Fruit fly (Drosophila melanogaster) whole organism, embryonic: ENCODE measurements around the gene pygo.

Source experiments
- ATbp ChIP-seq: fragments of 200-800 bp; sonication (Bioruptor generic); optimal IDR thresholded peaks from 2 replicates; lab custom pipeline; 2017; ENCODE audit warnings: missing biosample characterization, mild to moderate bottlenecking, missing genetic modification characterization, missing genetic modification reagents
- Abd-B ChIP-seq: fragments of 200-800 bp; sonication (Bioruptor generic); optimal IDR thresholded peaks from 2 replicates; lab custom pipeline; 2018; ENCODE audit warnings: missing biosample characterization, mild to moderate bottlenecking, missing genetic modification characterization, moderate library complexity
- Asciz ChIP-seq: fragments of 200-800 bp; sonication (Bioruptor generic); optimal IDR thresholded peaks from 2 replicates; lab custom pipeline; 2017; ENCODE audit warnings: missing biosample characterization, mild to moderate bottlenecking, missing genetic modification characterization, missing genetic modification reagents
- Atf-2 ChIP-seq: fragments of 200-800 bp; sonication (Bioruptor generic); optimal IDR thresholded peaks from 2 replicates; lab custom pipeline; 2016; ENCODE audit warnings: missing biosample characterization, missing genetic modification characterization
- Bteb2 ChIP-seq: fragments of 200-800 bp; sonication (Bioruptor generic); optimal IDR thresholded peaks from 2 replicates; lab custom pipeline; 2016; ENCODE audit warnings: missing biosample characterization, missing genetic modification characterization
- CG10274 ChIP-seq: fragments of 200-800 bp; sonication (Bioruptor generic); optimal IDR thresholded peaks from 3 replicates; lab custom pipeline; 2017; ENCODE audit warnings: missing biosample characterization, mild to moderate bottlenecking, missing genetic modification characterization
- CG10366 ChIP-seq: fragments of 200-800 bp; sonication (Bioruptor generic); IDR thresholded peaks from 2 replicates; pipeline ENCODE4 v1.3.6; 2022; ENCODE audit warnings: missing biosample characterization, missing genetic modification characterization
- CG11085 ChIP-seq: fragments of 200-800 bp; sonication (Bioruptor generic); IDR thresholded peaks from 2 replicates; pipeline ENCODE4 v1.3.6; 2022; ENCODE audit warnings: missing biosample characterization, missing genetic modification characterization
- CG12236 ChIP-seq: fragments of 200-800 bp; sonication (Bioruptor generic); optimal IDR thresholded peaks from 2 replicates; lab custom pipeline; 2016; ENCODE audit warnings: missing biosample characterization, missing genetic modification characterization
- CG12659 ChIP-seq: fragments of 200-800 bp; sonication (Bioruptor generic); optimal IDR thresholded peaks from 3 replicates; lab custom pipeline; 2017; ENCODE audit warnings: mild to moderate bottlenecking, missing biosample characterization, missing genetic modification reagents, missing genetic modification characterization
- CG15073 ChIP-seq: fragments of 200-800 bp; sonication (Bioruptor generic); optimal IDR thresholded peaks from 2 replicates; lab custom pipeline; 2016; ENCODE audit warnings: missing biosample characterization, missing genetic modification characterization
- CG1647 ChIP-seq: fragments of 200-800 bp; sonication (Bioruptor generic); optimal IDR thresholded peaks from 3 replicates; lab custom pipeline; 2016; ENCODE audit warnings: missing biosample characterization, missing genetic modification characterization
- CG18619 ChIP-seq: fragments of 200-800 bp; sonication (Bioruptor generic); optimal IDR thresholded peaks from 3 replicates; lab custom pipeline; 2017; ENCODE audit warnings: missing biosample characterization, mild to moderate bottlenecking, missing genetic modification characterization
- CG2202 ChIP-seq: fragments of 200-800 bp; sonication (Bioruptor generic); optimal IDR thresholded peaks from 2 replicates; lab custom pipeline; 2018; ENCODE audit warnings: missing biosample characterization, mild to moderate bottlenecking, missing genetic modification characterization
- CG30403 ChIP-seq: fragments of 200-800 bp; sonication (Bioruptor generic); optimal IDR thresholded peaks from 3 replicates; lab custom pipeline; 2016; ENCODE audit warnings: missing biosample characterization, missing genetic modification characterization
- CG31441 ChIP-seq: fragments of 200-800 bp; sonication (Bioruptor generic); IDR thresholded peaks from 2 replicates; pipeline ENCODE4 v1.3.6; 2022; ENCODE audit warnings: missing biosample characterization, missing genetic modification characterization
- CG4820 ChIP-seq: fragments of 200-800 bp; sonication (Bioruptor generic); optimal IDR thresholded peaks from 3 replicates; lab custom pipeline; 2016; ENCODE audit warnings: missing biosample characterization, missing genetic modification characterization
- CG5245 ChIP-seq: fragments of 200-800 bp; sonication (Bioruptor generic); optimal IDR thresholded peaks from 3 replicates; lab custom pipeline; 2016; ENCODE audit warnings: missing biosample characterization, missing genetic modification characterization
- CG7372 ChIP-seq: fragments of 200-800 bp; sonication (Bioruptor generic); IDR thresholded peaks from 2 replicates; pipeline ENCODE4 v1.3.6; 2022; ENCODE audit warnings: missing biosample characterization, missing genetic modification characterization
- CG7963 ChIP-seq: fragments of 200-800 bp; sonication (Bioruptor generic); IDR thresholded peaks from 3 replicates; pipeline ENCODE4 v1.3.6; 2022; ENCODE audit warnings: missing biosample characterization, missing genetic modification characterization; ENCODE audit not compliant: partially characterized antibody
- CG8359 ChIP-seq: fragments of 200-800 bp; sonication (Bioruptor generic); optimal IDR thresholded peaks from 2 replicates; lab custom pipeline; 2017; ENCODE audit warnings: missing biosample characterization, mild to moderate bottlenecking, missing genetic modification characterization, borderline replicate concordance
- CG8388 ChIP-seq: fragments of 200-800 bp; sonication (Bioruptor generic); optimal IDR thresholded peaks from 2 replicates; lab custom pipeline; 2019; ENCODE audit warnings: missing biosample characterization, mild to moderate bottlenecking, missing genetic modification characterization, moderate library complexity
- CG8944 ChIP-seq: fragments of 200-800 bp; sonication (Bioruptor generic); optimal IDR thresholded peaks from 3 replicates; lab custom pipeline; 2016; ENCODE audit warnings: missing biosample characterization, missing genetic modification characterization
- CG9215 ChIP-seq: fragments of 200-800 bp; sonication (Bioruptor generic); IDR thresholded peaks from 2 replicates; pipeline ENCODE4 v1.3.6; 2022; ENCODE audit warnings: missing biosample characterization, missing genetic modification characterization
- CHES-1-like ChIP-seq: fragments of 200-800 bp; sonication (Bioruptor generic); optimal IDR thresholded peaks from 2 replicates; lab custom pipeline; 2016; ENCODE audit warnings: missing biosample characterization, missing genetic modification characterization
- CoRest ChIP-seq: fragments of 200-800 bp; sonication (Bioruptor generic); optimal IDR thresholded peaks from 3 replicates; lab custom pipeline; 2018; ENCODE audit warnings: missing biosample characterization, mild to moderate bottlenecking, missing genetic modification characterization, moderate library complexity
- Dad ChIP-seq: fragments of 200-800 bp; sonication (Bioruptor generic); optimal IDR thresholded peaks from 3 replicates; lab custom pipeline; 2016; ENCODE audit warnings: missing biosample characterization, missing genetic modification characterization
- Doc2 ChIP-seq: fragments of 200-800 bp; sonication (Bioruptor generic); IDR thresholded peaks from 2 replicates; pipeline ENCODE4 v1.3.6; 2022; ENCODE audit warnings: missing biosample characterization, missing genetic modification characterization
- Ets97D ChIP-seq: fragments of 200-800 bp; sonication (Bioruptor generic); optimal IDR thresholded peaks from 3 replicates; lab custom pipeline; 2016; ENCODE audit warnings: missing biosample characterization, missing genetic modification characterization
- Hr51 ChIP-seq, 2 experiments: fragments of 200-800 bp; sonication (Bioruptor generic); optimal IDR thresholded peaks; 2 replicates in 1 of 2; 3 replicates in 1 of 2; lab custom pipeline; 2016 to 2018; ENCODE audit warnings: missing biosample characterization in 2 of 2, missing genetic modification characterization in 2 of 2, mild to moderate bottlenecking in 1 of 2, moderate library complexity in 1 of 2
- Jarid2 ChIP-seq: fragments of 200-800 bp; sonication (Bioruptor generic); optimal IDR thresholded peaks from 3 replicates; lab custom pipeline; 2017; ENCODE audit warnings: mild to moderate bottlenecking, missing biosample characterization, missing genetic modification reagents, missing genetic modification characterization
- Lpt ChIP-seq: fragments of >200 bp; optimal IDR thresholded peaks from 2 replicates; lab custom pipeline; 2018; ENCODE audit warnings: missing biosample characterization, missing genetic modification characterization
- Mrtf ChIP-seq: fragments of 200-800 bp; sonication (Bioruptor generic); IDR thresholded peaks from 3 replicates; pipeline ENCODE4 v1.3.6; 2022; ENCODE audit warnings: missing biosample characterization, missing genetic modification characterization
- Myb ChIP-seq: fragments of 200-800 bp; sonication (Bioruptor generic); optimal IDR thresholded peaks from 2 replicates; lab custom pipeline; 2016; ENCODE audit warnings: missing biosample characterization, missing genetic modification characterization
- NC2β ChIP-seq: fragments of 200-800 bp; sonication (Bioruptor generic); optimal IDR thresholded peaks from 2 replicates; lab custom pipeline; 2016; ENCODE audit warnings: missing biosample characterization, missing genetic modification characterization
- Scr ChIP-seq: fragments of 200-800 bp; sonication (Bioruptor generic); IDR thresholded peaks from 2 replicates; pipeline ENCODE4 v1.3.6; 2022; ENCODE audit warnings: missing biosample characterization, missing genetic modification characterization; ENCODE audit not compliant: partially characterized antibody
- Usf ChIP-seq: fragments of 200-800 bp; sonication (Bioruptor generic); optimal IDR thresholded peaks from 2 replicates; lab custom pipeline; 2017; ENCODE audit warnings: missing genotype, missing biosample characterization, missing genetic modification characterization
- al ChIP-seq: fragments of 200-800 bp; sonication (Bioruptor generic); IDR thresholded peaks from 2 replicates; pipeline ENCODE4 v1.3.6; 2022; ENCODE audit warnings: missing biosample characterization, missing genetic modification characterization
- aop ChIP-seq: fragments of 200-800 bp; sonication (Bioruptor generic); IDR thresholded peaks from 2 replicates; pipeline ENCODE4 v1.3.6; 2022; ENCODE audit warnings: missing biosample characterization, missing genetic modification characterization
- ara ChIP-seq: fragments of 200-800 bp; sonication (Bioruptor generic); IDR thresholded peaks from 2 replicates; pipeline ENCODE4 v1.3.6; 2022; ENCODE audit warnings: missing biosample characterization, missing genetic modification characterization
- bigmax ChIP-seq: fragments of 200-800 bp; sonication (Bioruptor generic); optimal IDR thresholded peaks from 2 replicates; lab custom pipeline; 2018; ENCODE audit warnings: missing biosample characterization, mild to moderate bottlenecking, missing genetic modification characterization
- gcm ChIP-seq: fragments of 200-800 bp; sonication (Bioruptor generic); optimal IDR thresholded peaks from 2 replicates; lab custom pipeline; 2019; ENCODE audit warnings: missing biosample characterization, mild to moderate bottlenecking, missing genetic modification characterization, moderate library complexity
- jumu ChIP-seq: fragments of 200-800 bp; sonication (Bioruptor generic); optimal IDR thresholded peaks from 3 replicates; lab custom pipeline; 2016; ENCODE audit warnings: missing biosample characterization, missing genetic modification characterization
- luna ChIP-seq: fragments of 200-800 bp; sonication (Bioruptor generic); optimal IDR thresholded peaks from 2 replicates; lab custom pipeline; 2016; ENCODE audit warnings: missing biosample characterization, missing genetic modification characterization
- nerfin-2 ChIP-seq: fragments of 200-800 bp; sonication (Bioruptor generic); IDR thresholded peaks from 2 replicates; pipeline ENCODE4 v1.3.6; 2022; ENCODE audit warnings: missing biosample characterization, missing genetic modification characterization; ENCODE audit not compliant: partially characterized antibody
- nom ChIP-seq: fragments of 200-800 bp; sonication (Bioruptor generic); optimal IDR thresholded peaks from 2 replicates; lab custom pipeline; 2017; ENCODE audit warnings: missing biosample characterization, missing genetic modification characterization, mild to moderate bottlenecking, moderate library complexity, missing genetic modification reagents
- pum ChIP-seq: fragments of 200-800 bp; sonication (Bioruptor generic); optimal IDR thresholded peaks from 2 replicates; lab custom pipeline; 2016; ENCODE audit warnings: missing biosample characterization, missing genetic modification characterization
- tin ChIP-seq: fragments of 200-800 bp; sonication (Bioruptor generic); optimal IDR thresholded peaks from 3 replicates; lab custom pipeline; 2016; ENCODE audit warnings: missing biosample characterization, missing genetic modification characterization
- tx ChIP-seq: fragments of 200-800 bp; sonication (Bioruptor generic); optimal IDR thresholded peaks from 2 replicates; lab custom pipeline; 2016; ENCODE audit warnings: missing biosample characterization, missing genetic modification characterization
- vnd ChIP-seq: fragments of 200-800 bp; sonication (Bioruptor generic); IDR thresholded peaks from 3 replicates; pipeline ENCODE4 v1.3.6; 2022; ENCODE audit warnings: missing biosample characterization, missing genetic modification characterization; ENCODE audit not compliant: partially characterized antibody

pygo gene

DNA sequence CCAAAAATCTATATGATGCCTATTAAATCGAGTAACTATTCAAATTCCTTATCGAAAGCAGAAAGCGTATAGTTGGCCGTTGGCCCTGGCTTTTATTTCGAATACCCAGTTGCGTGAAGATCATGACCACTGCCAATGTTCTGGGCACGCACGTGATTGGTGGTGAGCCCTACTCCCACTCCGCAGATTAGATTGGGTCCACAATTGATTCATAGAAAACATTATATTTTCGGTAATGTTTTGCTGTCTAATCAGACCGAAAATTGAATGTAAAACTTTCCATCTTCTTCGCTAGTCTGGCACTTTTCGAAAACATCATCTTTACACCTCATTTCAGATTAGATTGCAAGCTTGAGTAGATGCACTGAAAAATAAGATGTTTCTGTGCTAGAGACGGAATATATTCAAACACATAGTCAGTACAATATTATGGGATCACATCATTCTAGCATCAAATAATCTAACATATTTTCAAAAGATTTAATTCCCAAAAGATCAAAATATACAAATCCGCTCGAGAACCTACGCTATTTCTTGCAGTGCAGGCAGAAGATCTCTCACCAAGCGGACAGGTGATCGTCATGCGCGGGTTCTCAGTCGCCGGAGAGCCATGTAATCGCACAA lies 11.9 kb upstream of the pygo start, which contains the start of gene CG1774 (continued):
- peak; percentile 26 for TF ChIP-seq Ets97D (GFP tag; lab: Kevin White, UChicago)
- peak; percentile 73 for TF ChIP-seq pum (GFP tag; lab: Kevin White, UChicago)
- TF ChIP-seq tin = peak; percentile 65
- TF ChIP-seq CG8944 = peak; percentile 65
- TF ChIP-seq vnd (GFP tag; lab: Robert Waterston, UW) = no peak
- TF ChIP-seq CG2202 = no peak
- TF ChIP-seq Mrtf (GFP tag; lab: Robert Waterston, UW) = peak; percentile 41; the same call in 1 of the 3 replicates
- no peak for TF ChIP-seq Lpt (GFP tag; lab: Kevin White, UChicago)
- TF ChIP-seq tx = peak; percentile 70
- TF ChIP-seq CG8359 = peak; percentile 27
- peak; percentile 65 for TF ChIP-seq Myb (GFP tag; lab: Kevin White, UChicago)
- peak; percentile 52 for TF ChIP-seq NC2β (GFP tag; lab: Kevin White, UChicago)
- TF ChIP-seq CG4820 = peak; percentile 58
- TF ChIP-seq CG15073 (GFP tag; lab: Kevin White, UChicago) = no peak
- TF ChIP-seq CG30403 (GFP tag; lab: Kevin White, UChicago) = peak; percentile 84
- TF ChIP-seq nom = no peak
- TF ChIP-seq aop (GFP tag; lab: Robert Waterston, UW) = no peak
- TF ChIP-seq al (GFP tag; lab: Robert Waterston, UW) = peak; percentile 81
- TF ChIP-seq CoRest (tag; lab: Kevin White, UChicago) = peak; percentile 79
- no peak for TF ChIP-seq Scr (GFP tag; lab: Robert Waterston, UW)
- peak; percentile 60 for TF ChIP-seq Atf-2 (GFP tag; lab: Kevin White, UChicago)
- TF ChIP-seq Asciz (GFP tag; lab: Kevin White, UChicago) = peak; percentile 53
- TF ChIP-seq CG7372 (GFP tag; lab: Robert Waterston, UW) = peak; percentile 61
- peak; percentile 28 for TF ChIP-seq Jarid2 (GFP tag; lab: Kevin White, UChicago)
- TF ChIP-seq gcm (GFP tag; lab: Kevin White, UChicago) = peak; percentile 33
- peak; percentile 80 for TF ChIP-seq jumu (GFP tag; lab: Kevin White, UChicago)
- no peak for TF ChIP-seq bigmax (GFP tag; lab: Kevin White, UChicago)
- TF ChIP-seq CG10274 (GFP tag; lab: Kevin White, UChicago) = peak; percentile 47
- TF ChIP-seq Doc2 (GFP tag; lab: Robert Waterston, UW) = no peak
- TF ChIP-seq CG12236 (GFP tag; lab: Kevin White, UChicago) = peak; percentile 39
- peak; percentile 35 for TF ChIP-seq Usf
- peak; percentile 66 for TF ChIP-seq CG10366 (GFP tag; lab: Robert Waterston, UW)
- TF ChIP-seq ara (GFP tag; lab: Robert Waterston, UW) = peak; percentile 21; the same call in 1 of the 2 replicates
- TF ChIP-seq CG11085 (GFP tag; lab: Robert Waterston, UW) = peak; percentile 61; the same call in 1 of the 2 replicates
- peak; percentile 77 for TF ChIP-seq luna (GFP tag; lab: Kevin White, UChicago)
- peak; percentile 71 for TF ChIP-seq CG18619 (GFP tag; lab: Kevin White, UChicago)
- TF ChIP-seq ATbp (GFP tag; lab: Kevin White, UChicago) = peak; percentile 58
- no peak for TF ChIP-seq Abd-B
- TF ChIP-seq nerfin-2 (GFP tag; lab: Robert Waterston, UW) = no peak
- TF ChIP-seq CG12659 (GFP tag; lab: Kevin White, UChicago) = peak; percentile 80
- peak; percentile 84 for TF ChIP-seq Bteb2 (GFP tag; lab: Kevin White, UChicago)
- TF ChIP-seq Hr51 (GFP tag; optimal IDR thresholded peaks at IDR 0.05; lab: Kevin White, UChicago) = peak; percentile 16 to 73
- TF ChIP-seq CG7963 (GFP tag; lab: Robert Waterston, UW) = no peak
- TF ChIP-seq Dad = peak; percentile 44
- peak; percentile 68 for TF ChIP-seq CG1647 (GFP tag; lab: Kevin White, UChicago)
- TF ChIP-seq CG31441 (GFP tag; lab: Robert Waterston, UW) = peak; percentile 64
- TF ChIP-seq CG5245 = peak; percentile 42
- peak; percentile 53 for TF ChIP-seq CG8388 (GFP tag; lab: Kevin White, UChicago)
- TF ChIP-seq CHES-1-like (GFP tag; lab: Kevin White, UChicago) = peak; percentile 82
- peak; percentile 75 for TF ChIP-seq CG9215
